Fruit fly (Drosophila melanogaster): Measurements from ENCODE around the gene CG6171.

The CG6171 gene

dm6 chr3R:15345198-15346017 is 18.2 kb downstream of the CG6171 start:
- no peak for TF ChIP-seq CG10631 (GFP tag; optimal IDR thresholded peaks at IDR 0.05)
- TF ChIP-seq Blimp-1 (GFP tag; optimal IDR thresholded peaks at IDR 0.05), result peak; percentile 92

dm6 chr3R:15342926-15343685 is 20.6 kb downstream of the CG6171 start, which contains the start of gene Nagk:
Gene Nagk (minus strand): TSS chr3R:15343256.
- TF ChIP-seq Sox15 (GFP tag; optimal IDR thresholded peaks at IDR 0.05) (peak; percentile 40), Blimp-1 (GFP tag; optimal IDR thresholded peaks at IDR 0.05) (no peak), acj6 (GFP tag; optimal IDR thresholded peaks at IDR 0.05) (peak; percentile 75), CG11294 (GFP tag; IDR thresholded peaks at IDR 0.05) (no peak; the same call in 1 of the 2 replicates), Ets21C (GFP tag; optimal IDR thresholded peaks at IDR 0.05) (peak; percentile 55), CG32006 (GFP tag; optimal IDR thresholded peaks at IDR 0.05) (peak; percentile 87), Smox (GFP tag; optimal IDR thresholded peaks at IDR 0.05) (no peak), topi (GFP tag; optimal IDR thresholded peaks at IDR 0.05) (peak; percentile 82), CG6808 (GFP tag; optimal IDR thresholded peaks at IDR 0.05) (no peak), CG3919 (GFP tag; optimal IDR thresholded peaks at IDR 0.05) (peak; percentile 76), CG8319 (GFP tag; optimal IDR thresholded peaks at IDR 0.05) (peak; percentile 34), dac (GFP tag; optimal IDR thresholded peaks at IDR 0.05) (peak; percentile 33), achi (GFP tag; optimal IDR thresholded peaks at IDR 0.05) (peak; percentile 67), CG6792 (GFP tag; optimal IDR thresholded peaks at IDR 0.05) (peak; percentile 63), OdsH (GFP tag; optimal IDR thresholded peaks at IDR 0.05) (peak; percentile 69), Eip93F (GFP tag; optimal IDR thresholded peaks at IDR 0.05) (no peak), Hr38 (GFP tag; optimal IDR thresholded peaks at IDR 0.05) (no peak), CG6163 (GFP tag; IDR thresholded peaks at IDR 0.05) (peak; percentile 22; the same call in 1 of the 3 replicates), net (GFP tag; optimal IDR thresholded peaks at IDR 0.05) (peak; percentile 68), CG16779 (tag; optimal IDR thresholded peaks at IDR 0.05) (no peak), vri (GFP tag; optimal IDR thresholded peaks at IDR 0.05) (no peak), CG6854 (GFP tag; optimal IDR thresholded peaks at IDR 0.05) (peak; percentile 32), lz (GFP tag; optimal IDR thresholded peaks at IDR 0.05) (peak; percentile 81), Ets96B (tag; optimal IDR thresholded peaks at IDR 0.05) (peak; percentile 25), fkh (GFP tag; optimal IDR thresholded peaks at IDR 0.05) (peak; percentile 79), CG34406 (GFP tag; optimal IDR thresholded peaks at IDR 0.05) (peak; percentile 64), CG3032 (tag; optimal IDR thresholded peaks at IDR 0.05) (peak; percentile 28), CG8632 (GFP tag; optimal IDR thresholded peaks at IDR 0.05) (peak; percentile 67), svp (GFP tag) (peak; percentile 92), fd59A (GFP tag; optimal IDR thresholded peaks at IDR 0.05) (peak; percentile 55), esn (GFP tag; optimal IDR thresholded peaks at IDR 0.05) (peak; percentile 89), Hr39 (GFP tag; optimal IDR thresholded peaks at IDR 0.05) (peak; percentile 58), Sox14 (GFP tag; optimal IDR thresholded peaks at IDR 0.05) (peak; percentile 83), CG31627 (GFP tag; optimal IDR thresholded peaks at IDR 0.05) (peak; percentile 67), dsx (GFP tag; optimal IDR thresholded peaks at IDR 0.05; ENCODE audit: poor library complexity, severe bottlenecking) (peak; percentile 4), CG11762 (GFP tag; optimal IDR thresholded peaks at IDR 0.05; ENCODE audit: insufficient read depth) (peak; percentile 46), Lpt (GFP tag; optimal IDR thresholded peaks at IDR 0.05) (peak; percentile 29), CG7368 (GFP tag; optimal IDR thresholded peaks at IDR 0.05) (peak; percentile 50), cyc (GFP tag; optimal IDR thresholded peaks at IDR 0.05) (peak; percentile 67), eg (GFP tag; IDR thresholded peaks at IDR 0.05) (peak; percentile 24; the same call in 2 of the 3 replicates), CG11902 (GFP tag; optimal IDR thresholded peaks at IDR 0.05) (peak; percentile 39), Eip78C (GFP tag) (peak; percentile 95), fd85E (GFP tag; optimal IDR thresholded peaks at IDR 0.05) (no peak), Eip75B (GFP tag; optimal IDR thresholded peaks at IDR 0.05) (peak; percentile 72)
